Fruit fly (Drosophila melanogaster) whole organism, embryonic: ENCODE results near the gene CG9498.
A peak's percentile ranks its signal among the peaks of the same experiment; 100 is the strongest.

ENCODE experiments used
- CG10979 ChIP-seq: fragments of 200-800 bp; sonication (Bioruptor generic); optimal IDR thresholded peaks from 2 replicates; lab custom pipeline; 2018; ENCODE audit warnings: missing biosample characterization, mild to moderate bottlenecking, missing genetic modification characterization, moderate library complexity
- CG11398 ChIP-seq: fragments of 200-800 bp; sonication (Bioruptor generic); optimal IDR thresholded peaks from 2 replicates; lab custom pipeline; 2016; ENCODE audit warnings: missing biosample characterization, missing genetic modification characterization
- CG13287 ChIP-seq: fragments of 200-800 bp; sonication (Bioruptor generic); IDR thresholded peaks from 2 replicates; pipeline ENCODE4 v1.3.6; 2022; ENCODE audit warnings: missing biosample characterization, missing genetic modification characterization; ENCODE audit not compliant: partially characterized antibody
- CG13424 ChIP-seq: fragments of 200-800 bp; sonication (Bioruptor generic); optimal IDR thresholded peaks from 2 replicates; lab custom pipeline; 2019; ENCODE audit warnings: missing biosample characterization, mild to moderate bottlenecking, missing genetic modification characterization, moderate library complexity
- CG15696 ChIP-seq: fragments of 200-800 bp; sonication (Bioruptor generic); optimal IDR thresholded peaks from 2 replicates; lab custom pipeline; 2019; ENCODE audit warnings: missing biosample characterization, mild to moderate bottlenecking, missing genetic modification characterization, moderate library complexity
- CG1603 ChIP-seq: fragments of 200-800 bp; sonication (Bioruptor generic); optimal IDR thresholded peaks from 2 replicates; lab custom pipeline; 2019; ENCODE audit warnings: missing biosample characterization, mild to moderate bottlenecking, missing genetic modification characterization, moderate library complexity
- CG18262 ChIP-seq: fragments of 200-800 bp; optimal IDR thresholded peaks from 3 replicates; lab custom pipeline; 2019; ENCODE audit warnings: missing biosample characterization, mild to moderate bottlenecking, missing genetic modification characterization, moderate library complexity
- CG2678 ChIP-seq: fragments of 200-800 bp; sonication (Bioruptor generic); optimal IDR thresholded peaks from 3 replicates; lab custom pipeline; 2019; ENCODE audit warnings: missing biosample characterization, mild to moderate bottlenecking, missing genetic modification characterization, moderate library complexity
- CG2712 ChIP-seq: fragments of 200-800 bp; optimal IDR thresholded peaks from 3 replicates; lab custom pipeline; 2019; ENCODE audit warnings: missing biosample characterization, mild to moderate bottlenecking, missing genetic modification characterization, moderate library complexity
- CG31388 ChIP-seq: fragments of 200-800 bp; sonication (Bioruptor generic); optimal IDR thresholded peaks from 2 replicates; lab custom pipeline; 2016; ENCODE audit warnings: missing biosample characterization, missing genetic modification characterization
- CG33213 ChIP-seq: fragments of 200-800 bp; sonication (Bioruptor generic); optimal IDR thresholded peaks from 3 replicates; lab custom pipeline; 2016; ENCODE audit warnings: missing biosample characterization, missing genetic modification characterization
- CG3995 ChIP-seq: fragments of 200-800 bp; sonication (Bioruptor generic); optimal IDR thresholded peaks from 3 replicates; lab custom pipeline; 2016; ENCODE audit warnings: missing biosample characterization, missing genetic modification characterization
- CG4707 ChIP-seq: fragments of 200-800 bp; sonication (Bioruptor generic); optimal IDR thresholded peaks from 2 replicates; lab custom pipeline; 2018; ENCODE audit warnings: missing biosample characterization, mild to moderate bottlenecking, missing genetic modification characterization, moderate library complexity
- CG6254 ChIP-seq: fragments of 200-800 bp; sonication (Bioruptor generic); optimal IDR thresholded peaks from 3 replicates; lab custom pipeline; 2017; ENCODE audit warnings: mild to moderate bottlenecking, missing biosample characterization, missing genetic modification reagents, missing genetic modification characterization
- CG6683 ChIP-seq: fragments of 200-800 bp; sonication (Bioruptor generic); optimal IDR thresholded peaks from 2 replicates; lab custom pipeline; 2017; ENCODE audit warnings: missing biosample characterization, mild to moderate bottlenecking, missing genetic modification characterization, missing genetic modification reagents
- CG6765 ChIP-seq: fragments of 200-800 bp; sonication (Bioruptor generic); optimal IDR thresholded peaks from 3 replicates; lab custom pipeline; 2017; ENCODE audit warnings: missing biosample characterization, mild to moderate bottlenecking, missing genetic modification characterization
- CG7839 ChIP-seq: fragments of 200-800 bp; sonication (Bioruptor generic); optimal IDR thresholded peaks from 3 replicates; lab custom pipeline; 2018; ENCODE audit warnings: missing biosample characterization, mild to moderate bottlenecking, missing genetic modification characterization, moderate library complexity
- CG8388 ChIP-seq: fragments of 200-800 bp; sonication (Bioruptor generic); optimal IDR thresholded peaks from 2 replicates; lab custom pipeline; 2019; ENCODE audit warnings: missing biosample characterization, mild to moderate bottlenecking, missing genetic modification characterization, moderate library complexity
- CG9727 ChIP-seq: fragments of 200-800 bp; sonication (Bioruptor generic); optimal IDR thresholded peaks from 3 replicates; lab custom pipeline; 2017; ENCODE audit warnings: missing biosample characterization, mild to moderate bottlenecking, missing genetic modification characterization
- CrebB ChIP-seq: fragments of 200-800 bp; sonication (Bioruptor generic); optimal IDR thresholded peaks from 3 replicates; lab custom pipeline; 2018; ENCODE audit warnings: missing biosample characterization, mild to moderate bottlenecking, missing genetic modification characterization
- Fer3 ChIP-seq: fragments of 200-800 bp; sonication (Bioruptor generic); optimal IDR thresholded peaks from 2 replicates; lab custom pipeline; 2018; ENCODE audit warnings: missing biosample characterization, mild to moderate bottlenecking, missing genetic modification characterization, moderate library complexity
- HHEX ChIP-seq: fragments of 200-800 bp; sonication (Bioruptor generic); optimal IDR thresholded peaks from 3 replicates; lab custom pipeline; 2017; ENCODE audit warnings: missing biosample characterization, mild to moderate bottlenecking, missing genetic modification characterization, missing genetic modification reagents
- HLH3B ChIP-seq: fragments of 200-800 bp; sonication (Bioruptor generic); IDR thresholded peaks from 2 replicates; pipeline ENCODE4 v1.3.6; 2022; ENCODE audit warnings: missing biosample characterization, missing genetic modification characterization
- Hmr ChIP-seq: fragments of 200-800 bp; sonication (Bioruptor generic); optimal IDR thresholded peaks from 3 replicates; lab custom pipeline; 2017; ENCODE audit warnings: mild to moderate bottlenecking, missing biosample characterization, missing genetic modification reagents, missing genetic modification characterization
- Mrtf ChIP-seq: fragments of 200-800 bp; sonication (Bioruptor generic); IDR thresholded peaks from 3 replicates; pipeline ENCODE4 v1.3.6; 2022; ENCODE audit warnings: missing biosample characterization, missing genetic modification characterization
- Neu2 ChIP-seq: fragments of 200-800 bp; sonication (Bioruptor generic); optimal IDR thresholded peaks from 3 replicates; lab custom pipeline; 2016; ENCODE audit warnings: missing biosample characterization, missing genetic modification characterization, borderline replicate concordance
- Nf-YB ChIP-seq: fragments of 200-800 bp; sonication (Bioruptor generic); optimal IDR thresholded peaks from 3 replicates; lab custom pipeline; 2019; ENCODE audit warnings: missing biosample characterization, mild to moderate bottlenecking, missing genetic modification characterization, moderate library complexity
- Opbp ChIP-seq: fragments of 200-800 bp; sonication (Bioruptor generic); IDR thresholded peaks from 3 replicates; pipeline ENCODE4 v1.3.6; 2022; ENCODE audit warnings: missing biosample characterization, missing genetic modification characterization; ENCODE audit not compliant: partially characterized antibody
- Pdp1 ChIP-seq, 2 experiments: fragments of 200-800 bp; sonication (Bioruptor generic); optimal IDR thresholded peaks; 3 replicates each; lab custom pipeline; 2016; ENCODE audit warnings: missing biosample characterization in 2 of 2, missing genetic modification characterization in 2 of 2, mild to moderate bottlenecking in 1 of 2, moderate library complexity in 1 of 2
- Six4 ChIP-seq: fragments of 200-800 bp; sonication (Bioruptor generic); optimal IDR thresholded peaks from 2 replicates; lab custom pipeline; 2016; ENCODE audit warnings: missing biosample characterization, missing genetic modification characterization
- Sox102F ChIP-seq: fragments of 200-800 bp; sonication (Bioruptor generic); optimal IDR thresholded peaks from 2 replicates; lab custom pipeline; 2018; ENCODE audit warnings: missing biosample characterization, mild to moderate bottlenecking, missing genetic modification characterization, moderate library complexity
- ara ChIP-seq: fragments of 200-800 bp; sonication (Bioruptor generic); IDR thresholded peaks from 2 replicates; pipeline ENCODE4 v1.3.6; 2022; ENCODE audit warnings: missing biosample characterization, missing genetic modification characterization
- ase ChIP-seq: fragments of 200-800 bp; sonication (Bioruptor generic); IDR thresholded peaks from 3 replicates; pipeline ENCODE4 v1.3.6; 2022; ENCODE audit warnings: missing biosample characterization, missing genetic modification characterization
- ind ChIP-seq: fragments of 200-800 bp; sonication (Bioruptor generic); optimal IDR thresholded peaks from 3 replicates; lab custom pipeline; 2016; ENCODE audit warnings: missing biosample characterization, missing genetic modification characterization
- lola ChIP-seq, 3 experiments: fragments of >200 bp in 2 of 3; fragments of 200-800 bp in 1 of 3; sonication (Bioruptor generic) in 1 of 3; optimal IDR thresholded peaks; 2 replicates each; lab custom pipeline; 2017 to 2019; ENCODE audit warnings: missing biosample characterization in 3 of 3, missing genetic modification characterization in 3 of 3, mild to moderate bottlenecking in 1 of 3, moderate library complexity in 1 of 3
- mirr ChIP-seq: fragments of 200-800 bp; sonication (Bioruptor generic); optimal IDR thresholded peaks from 3 replicates; lab custom pipeline; 2018; ENCODE audit warnings: missing biosample characterization, mild to moderate bottlenecking, missing genetic modification characterization
- nerfin-1 ChIP-seq: fragments of 200-800 bp; sonication (Bioruptor generic); optimal IDR thresholded peaks from 3 replicates; lab custom pipeline; 2019; ENCODE audit warnings: missing biosample characterization, mild to moderate bottlenecking, missing genetic modification characterization, moderate library complexity
- nmo ChIP-seq: fragments of 200-800 bp; sonication (Bioruptor generic); optimal IDR thresholded peaks from 2 replicates; lab custom pipeline; 2018; ENCODE audit warnings: missing biosample characterization, mild to moderate bottlenecking, missing genetic modification characterization, moderate library complexity
- pan ChIP-seq, 4 experiments: fragments of >200 bp in 3 of 4; fragments of 200-800 bp in 1 of 4; sonication (Bioruptor generic) in 1 of 4; optimal IDR thresholded peaks in 3 of 4; IDR thresholded peaks in 1 of 4; 2 replicates each; pipeline versions ENCODE4 v1.3.6 to Lab custom; 2017 to 2022; ENCODE audit warnings: missing biosample characterization in 2 of 4, missing genetic modification characterization in 2 of 4, mixed read lengths in 1 of 4
- pita ChIP-seq: fragments of 200-800 bp; sonication (Bioruptor generic); optimal IDR thresholded peaks from 2 replicates; lab custom pipeline; 2017; ENCODE audit warnings: missing biosample characterization, mild to moderate bottlenecking, missing genetic modification characterization
- psq ChIP-seq: fragments of 200-800 bp; sonication (Bioruptor generic); optimal IDR thresholded peaks from 2 replicates; lab custom pipeline; 2017; ENCODE audit warnings: missing biosample characterization, missing genetic modification characterization
- shn ChIP-seq: fragments of 200-800 bp; sonication (Bioruptor generic); optimal IDR thresholded peaks from 3 replicates; lab custom pipeline; 2016; ENCODE audit warnings: missing biosample characterization, missing genetic modification characterization
- sob ChIP-seq: fragments of 200-800 bp; sonication (Bioruptor generic); IDR thresholded peaks from 2 replicates; pipeline ENCODE4 v1.3.6; 2022; ENCODE audit warnings: missing biosample characterization, missing genetic modification characterization
- sr ChIP-seq: fragments of 200-800 bp; sonication (Bioruptor generic); IDR thresholded peaks from 3 replicates; pipeline ENCODE4 v1.3.6; 2022; ENCODE audit warnings: missing biosample characterization, missing genetic modification characterization
- tin ChIP-seq: fragments of 200-800 bp; sonication (Bioruptor generic); optimal IDR thresholded peaks from 3 replicates; lab custom pipeline; 2016; ENCODE audit warnings: missing biosample characterization, missing genetic modification characterization
- vvl ChIP-seq: fragments of 200-800 bp; sonication (Bioruptor generic); IDR thresholded peaks from 2 replicates; pipeline ENCODE4 v1.3.6; 2022; ENCODE audit warnings: missing biosample characterization, missing genetic modification characterization
- wdn ChIP-seq: fragments of 200-800 bp; sonication (Bioruptor generic); IDR thresholded peaks from 2 replicates; pipeline ENCODE4 v1.3.6; 2022; ENCODE audit warnings: missing biosample characterization, missing genetic modification characterization

The CG9498 gene

DNA sequence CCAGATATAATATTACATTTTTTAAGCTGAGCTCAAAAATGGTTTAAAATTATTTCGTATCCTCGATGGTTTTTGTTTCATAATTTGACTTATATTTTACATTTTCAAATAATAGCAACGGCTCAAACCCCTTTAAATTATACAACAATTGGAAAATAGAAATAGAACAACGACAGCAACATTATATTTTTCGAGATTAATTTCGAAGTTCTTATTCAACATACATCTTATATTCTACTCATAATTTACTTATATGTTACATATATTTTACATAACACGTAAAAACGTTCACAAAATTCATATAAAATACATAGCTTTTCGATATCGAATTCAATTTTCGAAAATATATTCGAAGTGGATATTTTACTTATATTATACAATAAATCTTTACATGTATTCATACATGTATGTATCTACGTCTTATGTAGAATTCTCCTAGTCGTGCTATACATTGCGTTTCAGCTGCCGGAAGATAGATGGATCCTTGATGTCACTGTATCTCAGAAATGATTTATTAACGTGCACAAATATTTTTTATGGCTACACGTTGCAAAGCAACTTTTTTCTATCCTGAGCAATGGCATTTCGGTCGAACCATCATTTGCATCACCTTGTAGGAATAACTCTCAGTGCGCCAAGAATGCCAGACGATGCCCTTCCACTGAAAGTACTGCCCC lies 6.0 kb upstream of the CG9498 start (continued):
- TF ChIP-seq CG13424 (tag; lab: Kevin White, UChicago) (peak; percentile 17), CG15696 (tag; lab: Kevin White, UChicago) (peak; percentile 53), CG10979 (tag; lab: Kevin White, UChicago) (peak; percentile 87), tin (GFP tag; lab: Kevin White, UChicago) (peak; percentile 23), nerfin-1 (peak; percentile 60), CG2678 (tag; lab: Kevin White, UChicago) (peak; percentile 36), ase (GFP tag; lab: Robert Waterston, UW) (peak; percentile 72; the same call in 2 of the 3 replicates), Sox102F (GFP tag; lab: Kevin White, UChicago) (peak; percentile 53), ind (GFP tag; lab: Kevin White, UChicago) (peak; percentile 34), CG8388 (GFP tag; lab: Kevin White, UChicago) (no peak), lola (GFP tag; optimal IDR thresholded peaks at IDR 0.05; lab: Kevin White, UChicago) (peak in 1 of 3 experiments; percentile 15), HHEX (peak; percentile 22), CG9727 (peak; percentile 41), CG6683 (GFP tag; lab: Kevin White, UChicago) (peak; percentile 27), CG6765 (no peak), psq (GFP tag; lab: Kevin White, UChicago) (no peak), CG31388 (GFP tag; lab: Kevin White, UChicago) (peak; percentile 2), CG6254 (peak; percentile 33), Opbp (GFP tag; lab: Robert Waterston, UW) (peak; percentile 60; the same call in 2 of the 3 replicates), CG13287 (GFP tag; lab: Robert Waterston, UW) (no peak), ara (GFP tag; lab: Robert Waterston, UW) (peak; percentile 26; the same call in 1 of the 2 replicates), vvl (GFP tag; lab: Robert Waterston, UW) (peak; percentile 29; the same call in 1 of the 2 replicates), CG1603 (tag; lab: Kevin White, UChicago) (peak; percentile 67), shn (GFP tag; lab: Kevin White, UChicago) (no peak), CG18262 (peak; percentile 58), Fer3 (tag; lab: Kevin White, UChicago) (peak; percentile 49), wdn (GFP tag; lab: Robert Waterston, UW) (0 out of 2 replicates have a peak, but pooled peaks have one; percentile 6), sr (no peak; the same call in 2 of the 3 replicates), CG3995 (GFP tag; lab: Kevin White, UChicago) (peak; percentile 73), mirr (GFP tag; lab: Kevin White, UChicago) (peak; percentile 51), Nf-YB (GFP tag; lab: Kevin White, UChicago) (peak; percentile 34), CG11398 (no peak), pita (peak; percentile 65), pan (optimal IDR thresholded peaks at IDR 0.05; lab: Kevin White, UChicago) (no peak), pan (GFP tag; optimal IDR thresholded peaks at IDR 0.05 in 1 of 2, IDR thresholded peaks at IDR 0.05 in 1 of 2) (peak in 1 of 2 experiments; percentile 59), Six4 (GFP tag; lab: Kevin White, UChicago) (peak; percentile 50), nmo (peak; percentile 39), HLH3B (peak; percentile 10; the same call in 1 of the 2 replicates), CG7839 (tag; lab: Kevin White, UChicago) (peak; percentile 52), CG33213 (GFP tag; lab: Kevin White, UChicago) (peak; percentile 20), Neu2 (GFP tag; lab: Kevin White, UChicago) (no peak), sob (GFP tag; lab: Robert Waterston, UW) (peak; percentile 61), Pdp1 (GFP tag; optimal IDR thresholded peaks at IDR 0.05; lab: Kevin White, UChicago) (peak in 1 of 2 experiments; percentile 28), Hmr (GFP tag; lab: Kevin White, UChicago) (peak; percentile 30), CG4707 (GFP tag; lab: Kevin White, UChicago) (peak; percentile 58), Mrtf (GFP tag; lab: Robert Waterston, UW) (peak; percentile 22; the same call in 1 of the 3 replicates), CG2712 (tag; lab: Kevin White, UChicago) (peak; percentile 61), CrebB (tag; lab: Kevin White, UChicago) (no peak)
